Fruit fly (Drosophila melanogaster) whole organism, embryonic: ENCODE results near the gene Snx3.
A peak's percentile ranks its signal among the peaks of the same experiment; 100 is the strongest.

ENCODE experiments used
- Blimp-1 ChIP-seq: fragments of 200-800 bp; sonication (Bioruptor generic); optimal IDR thresholded peaks from 3 replicates; lab custom pipeline; 2018; ENCODE audit warnings: missing biosample characterization, missing genetic modification characterization, mild to moderate bottlenecking, moderate library complexity, missing genetic modification reagents
- CG10462 ChIP-seq: fragments of 200-800 bp; sonication (Bioruptor generic); optimal IDR thresholded peaks from 2 replicates; lab custom pipeline; 2016; ENCODE audit warnings: missing biosample characterization, missing genetic modification characterization
- CG10959 ChIP-seq: fragments of 200-800 bp; sonication (Bioruptor generic); IDR thresholded peaks from 2 replicates; pipeline ENCODE4 v1.3.6; 2022; ENCODE audit warnings: missing biosample characterization, missing genetic modification characterization
- CG12744 ChIP-seq: fragments of 200-800 bp; sonication (Bioruptor generic); optimal IDR thresholded peaks from 2 replicates; lab custom pipeline; 2016; ENCODE audit warnings: missing biosample characterization, missing genetic modification characterization
- CG13287 ChIP-seq: fragments of 200-800 bp; sonication (Bioruptor generic); IDR thresholded peaks from 2 replicates; pipeline ENCODE4 v1.3.6; 2022; ENCODE audit warnings: missing biosample characterization, missing genetic modification characterization; ENCODE audit not compliant: partially characterized antibody
- CG14441 ChIP-seq: fragments of 200-800 bp; sonication (Bioruptor generic); IDR thresholded peaks from 2 replicates; pipeline ENCODE4 v1.3.6; 2022; ENCODE audit warnings: missing biosample characterization, missing genetic modification characterization
- CG16779 ChIP-seq: fragments of 200-800 bp; sonication (Bioruptor generic); IDR thresholded peaks from 2 replicates; pipeline ENCODE4 v1.3.6; 2022; ENCODE audit warnings: missing biosample characterization, missing genetic modification characterization
- CG16813 ChIP-seq: fragments of 200-800 bp; sonication (Bioruptor generic); IDR thresholded peaks from 3 replicates; pipeline ENCODE4 v1.3.6; 2022; ENCODE audit warnings: missing biosample characterization, missing genetic modification characterization; ENCODE audit not compliant: partially characterized antibody
- CG17328 ChIP-seq: fragments of 200-800 bp; sonication (Bioruptor generic); IDR thresholded peaks from 2 replicates; pipeline ENCODE4 v1.3.6; 2022; ENCODE audit warnings: missing biosample characterization, missing genetic modification characterization
- CG17359 ChIP-seq: fragments of 200-800 bp; sonication (Bioruptor generic); optimal IDR thresholded peaks from 3 replicates; lab custom pipeline; 2018; ENCODE audit warnings: missing biosample characterization, mild to moderate bottlenecking, missing genetic modification characterization, moderate library complexity
- CG2712 ChIP-seq: fragments of 200-800 bp; optimal IDR thresholded peaks from 3 replicates; lab custom pipeline; 2019; ENCODE audit warnings: missing biosample characterization, mild to moderate bottlenecking, missing genetic modification characterization, moderate library complexity
- CG30020 ChIP-seq: fragments of 200-800 bp; optimal IDR thresholded peaks from 2 replicates; lab custom pipeline; 2019; ENCODE audit warnings: missing biosample characterization, mild to moderate bottlenecking, missing genetic modification characterization, moderate library complexity
- CG32772 ChIP-seq: fragments of 200-800 bp; sonication (Bioruptor generic); IDR thresholded peaks from 2 replicates; pipeline ENCODE4 v1.3.6; 2022; ENCODE audit warnings: missing biosample characterization, missing genetic modification characterization
- CG3281 ChIP-seq: fragments of 200-800 bp; sonication (Bioruptor generic); optimal IDR thresholded peaks from 3 replicates; lab custom pipeline; 2017; ENCODE audit warnings: missing biosample characterization, mild to moderate bottlenecking, missing genetic modification characterization
- CG33557 ChIP-seq: fragments of 200-800 bp; sonication (Bioruptor generic); optimal IDR thresholded peaks from 2 replicates; lab custom pipeline; 2019; ENCODE audit warnings: missing biosample characterization, mild to moderate bottlenecking, missing genetic modification characterization, moderate library complexity
- CG3847 ChIP-seq: fragments of 200-800 bp; sonication (Bioruptor generic); IDR thresholded peaks from 2 replicates; pipeline ENCODE4 v1.3.6; 2022; ENCODE audit warnings: missing biosample characterization, missing genetic modification characterization
- CG4424 ChIP-seq: fragments of 200-800 bp; sonication (Bioruptor generic); optimal IDR thresholded peaks from 3 replicates; lab custom pipeline; 2016; ENCODE audit warnings: missing biosample characterization, missing genetic modification characterization
- CG7372 ChIP-seq: fragments of 200-800 bp; sonication (Bioruptor generic); IDR thresholded peaks from 2 replicates; pipeline ENCODE4 v1.3.6; 2022; ENCODE audit warnings: missing biosample characterization, missing genetic modification characterization
- CG8281 ChIP-seq: fragments of 200-800 bp; sonication (Bioruptor generic); optimal IDR thresholded peaks from 2 replicates; lab custom pipeline; 2018; ENCODE audit warnings: missing biosample characterization, mild to moderate bottlenecking, missing genetic modification characterization, moderate library complexity
- CG9609 ChIP-seq: fragments of 200-800 bp; sonication (Bioruptor generic); optimal IDR thresholded peaks from 3 replicates; lab custom pipeline; 2016; ENCODE audit warnings: missing biosample characterization, missing genetic modification characterization
- Elba2 ChIP-seq: fragments of 200-800 bp; sonication (Bioruptor generic); optimal IDR thresholded peaks from 3 replicates; lab custom pipeline; 2016; ENCODE audit warnings: missing biosample characterization, missing genetic modification characterization
- Ets65A ChIP-seq: fragments of 200-800 bp; sonication (Bioruptor generic); peaks from one replicate; lab custom pipeline; 2016; ENCODE audit warnings: missing biosample characterization, missing genetic modification characterization
- Gsc ChIP-seq: fragments of 200-800 bp; sonication (Bioruptor generic); IDR thresholded peaks from 2 replicates; pipeline ENCODE4 v1.3.6; 2022; ENCODE audit warnings: missing biosample characterization, missing genetic modification characterization
- Gug ChIP-seq: fragments of 200-800 bp; sonication (Bioruptor generic); IDR thresholded peaks from 4 replicates; pipeline ENCODE4 v1.3.6; 2022; ENCODE audit warnings: missing biosample characterization, missing genetic modification characterization
- H2.0 ChIP-seq: fragments of 200-800 bp; sonication (Bioruptor generic); IDR thresholded peaks from 2 replicates; pipeline ENCODE4 v1.3.6; 2022; ENCODE audit warnings: missing biosample characterization, missing genetic modification characterization
- Lpt ChIP-seq: fragments of >200 bp; optimal IDR thresholded peaks from 2 replicates; lab custom pipeline; 2018; ENCODE audit warnings: missing biosample characterization, missing genetic modification characterization
- MTF-1 ChIP-seq: fragments of 200-800 bp; sonication (Bioruptor generic); optimal IDR thresholded peaks from 2 replicates; lab custom pipeline; 2018; ENCODE audit warnings: missing biosample characterization, mild to moderate bottlenecking, missing genetic modification characterization, borderline replicate concordance
- Myb ChIP-seq: fragments of 200-800 bp; sonication (Bioruptor generic); optimal IDR thresholded peaks from 2 replicates; lab custom pipeline; 2016; ENCODE audit warnings: missing biosample characterization, missing genetic modification characterization
- Ptx1 ChIP-seq: fragments of 200-800 bp; sonication (Bioruptor generic); IDR thresholded peaks from 2 replicates; pipeline ENCODE4 v1.3.6; 2022; ENCODE audit warnings: missing biosample characterization, missing genetic modification characterization
- Scr ChIP-seq: fragments of 200-800 bp; sonication (Bioruptor generic); IDR thresholded peaks from 2 replicates; pipeline ENCODE4 v1.3.6; 2022; ENCODE audit warnings: missing biosample characterization, missing genetic modification characterization; ENCODE audit not compliant: partially characterized antibody
- Xrp1 ChIP-seq: fragments of 200-800 bp; sonication (Bioruptor generic); IDR thresholded peaks from 2 replicates; pipeline ENCODE4 v1.3.6; 2022; ENCODE audit warnings: missing biosample characterization, missing genetic modification characterization
- ase ChIP-seq: fragments of 200-800 bp; sonication (Bioruptor generic); IDR thresholded peaks from 3 replicates; pipeline ENCODE4 v1.3.6; 2022; ENCODE audit warnings: missing biosample characterization, missing genetic modification characterization
- ato ChIP-seq: fragments of 200-800 bp; sonication (Bioruptor generic); IDR thresholded peaks from 2 replicates; pipeline ENCODE4 v1.3.6; 2022; ENCODE audit warnings: missing biosample characterization, missing genetic modification characterization; ENCODE audit not compliant: partially characterized antibody
- bcd ChIP-seq: fragments of 200-800 bp; sonication (Bioruptor generic); optimal IDR thresholded peaks from 2 replicates; lab custom pipeline; 2017; ENCODE audit warnings: missing biosample characterization, mild to moderate bottlenecking, missing genetic modification characterization
- chinmo ChIP-seq: fragments of 200-800 bp; sonication (Bioruptor generic); IDR thresholded peaks from 4 replicates; pipeline ENCODE4 v1.3.6; 2022; ENCODE audit warnings: missing biosample characterization, missing genetic modification characterization; ENCODE audit not compliant: partially characterized antibody
- chm ChIP-seq: fragments of 200-800 bp; sonication (Bioruptor generic); IDR thresholded peaks from 2 replicates; pipeline ENCODE4 v1.3.6; 2022; ENCODE audit warnings: missing biosample characterization, missing genetic modification characterization
- emc ChIP-seq: fragments of 200-800 bp; sonication (Bioruptor generic); optimal IDR thresholded peaks from 2 replicates; lab custom pipeline; 2016; ENCODE audit warnings: missing biosample characterization, missing genetic modification characterization
- exex ChIP-seq: fragments of 200-800 bp; sonication (Bioruptor generic); optimal IDR thresholded peaks from 4 replicates; lab custom pipeline; 2018; ENCODE audit warnings: missing biosample characterization, mild to moderate bottlenecking, missing genetic modification characterization, moderate library complexity
- eyg ChIP-seq: fragments of 200-800 bp; sonication (Bioruptor generic); optimal IDR thresholded peaks from 3 replicates; lab custom pipeline; 2016; ENCODE audit warnings: missing biosample characterization, missing genetic modification characterization
- ftz-f1 ChIP-seq: fragments of 200-800 bp; sonication (Bioruptor generic); optimal IDR thresholded peaks from 2 replicates; lab custom pipeline; 2016; ENCODE audit warnings: missing biosample characterization, missing genetic modification characterization
- h ChIP-seq: fragments of >200 bp; optimal IDR thresholded peaks from 2 replicates; lab custom pipeline; 2017
- kni ChIP-seq: fragments of 200-800 bp; sonication (Bioruptor generic); optimal IDR thresholded peaks from 3 replicates; lab custom pipeline; 2017; ENCODE audit warnings: mild to moderate bottlenecking, missing biosample characterization, missing genetic modification reagents, missing genetic modification characterization
- lbe ChIP-seq: fragments of 200-800 bp; sonication (Bioruptor generic); optimal IDR thresholded peaks from 2 replicates; lab custom pipeline; 2016; ENCODE audit warnings: missing biosample characterization, mild to moderate bottlenecking, missing genetic modification characterization
- luna ChIP-seq: fragments of 200-800 bp; sonication (Bioruptor generic); optimal IDR thresholded peaks from 2 replicates; lab custom pipeline; 2016; ENCODE audit warnings: missing biosample characterization, missing genetic modification characterization
- nmo ChIP-seq: fragments of 200-800 bp; sonication (Bioruptor generic); optimal IDR thresholded peaks from 2 replicates; lab custom pipeline; 2018; ENCODE audit warnings: missing biosample characterization, mild to moderate bottlenecking, missing genetic modification characterization, moderate library complexity
- pb ChIP-seq: fragments of 200-800 bp; sonication (Bioruptor generic); optimal IDR thresholded peaks from 3 replicates; lab custom pipeline; 2016; ENCODE audit warnings: missing biosample characterization, missing genetic modification characterization
- peb ChIP-seq: fragments of 200-800 bp; sonication (Bioruptor generic); IDR thresholded peaks from 2 replicates; pipeline ENCODE4 v1.3.6; 2022; ENCODE audit warnings: missing biosample characterization, missing genetic modification characterization
- pita ChIP-seq: fragments of 200-800 bp; sonication (Bioruptor generic); optimal IDR thresholded peaks from 2 replicates; lab custom pipeline; 2017; ENCODE audit warnings: missing biosample characterization, mild to moderate bottlenecking, missing genetic modification characterization
- rib ChIP-seq: fragments of 200-800 bp; sonication (Bioruptor generic); IDR thresholded peaks from 2 replicates; pipeline ENCODE4 v1.3.6; 2022; ENCODE audit warnings: missing biosample characterization, missing genetic modification characterization
- sima ChIP-seq: fragments of 200-800 bp; sonication (Bioruptor generic); optimal IDR thresholded peaks from 2 replicates; lab custom pipeline; 2016; ENCODE audit warnings: missing biosample characterization, missing genetic modification characterization
- sob ChIP-seq: fragments of 200-800 bp; sonication (Bioruptor generic); IDR thresholded peaks from 2 replicates; pipeline ENCODE4 v1.3.6; 2022; ENCODE audit warnings: missing biosample characterization, missing genetic modification characterization
- stc ChIP-seq: fragments of 200-800 bp; sonication (Bioruptor generic); IDR thresholded peaks from 2 replicates; pipeline ENCODE4 v1.3.6; 2022; ENCODE audit warnings: missing biosample characterization, missing genetic modification characterization
- yki ChIP-seq: fragments of >200 bp; optimal IDR thresholded peaks from 3 replicates; lab custom pipeline; 2018
- zen ChIP-seq: fragments of 200-800 bp; sonication (Bioruptor generic); optimal IDR thresholded peaks from 3 replicates; lab custom pipeline; 2018; ENCODE audit warnings: missing biosample characterization, mild to moderate bottlenecking, missing genetic modification characterization, moderate library complexity

Snx3 gene

DNA sequence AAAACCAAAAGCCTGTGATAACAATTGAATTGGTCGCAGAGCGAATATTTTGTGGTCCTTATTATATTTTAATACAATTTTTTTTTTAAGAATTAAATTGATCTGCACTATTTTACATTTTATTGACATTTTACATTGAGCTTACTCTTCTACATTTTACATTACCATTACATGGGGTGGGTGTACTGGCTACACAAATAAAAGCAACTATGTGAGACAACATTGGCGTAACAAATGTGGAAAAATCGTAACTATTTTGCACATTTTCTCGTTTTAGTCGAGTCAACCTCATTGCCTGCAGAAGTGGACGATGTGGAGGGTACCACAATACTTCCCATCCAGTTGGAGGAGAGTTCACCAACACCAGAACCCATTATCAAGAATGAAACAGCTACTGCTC, 22.7 kb downstream of the Snx3 start (continued):
- TF ChIP-seq CG30020 (tag; lab: Kevin White, UChicago) = no peak
- no peak for TF ChIP-seq Xrp1 (GFP tag; lab: Robert Waterston, UW)
- no peak for TF ChIP-seq exex (tag; lab: Kevin White, UChicago)
- no peak for TF ChIP-seq chinmo (GFP tag; lab: Robert Waterston, UW)
- peak; percentile 22 for TF ChIP-seq CG17359 (tag; lab: Kevin White, UChicago)
- peak; percentile 71 for TF ChIP-seq pita (GFP tag; lab: Kevin White, UChicago)
- no peak for TF ChIP-seq yki (lab: Kevin White, UChicago)
- no peak for TF ChIP-seq Gug (GFP tag; lab: Robert Waterston, UW)
- TF ChIP-seq CG8281 (tag; lab: Kevin White, UChicago) = no peak
- TF ChIP-seq CG16813 (GFP tag; lab: Robert Waterston, UW) = peak; percentile 66
- no peak for TF ChIP-seq chm (GFP tag; lab: Robert Waterston, UW)
- TF ChIP-seq CG12744 = no peak
- TF ChIP-seq pb (GFP tag; lab: Kevin White, UChicago) = no peak
- TF ChIP-seq CG9609 (GFP tag; lab: Kevin White, UChicago) = no peak
- no peak for TF ChIP-seq kni
- no peak for TF ChIP-seq stc (GFP tag; lab: Robert Waterston, UW)
- TF ChIP-seq CG3847 (GFP tag; lab: Robert Waterston, UW) = 0 out of 2 replicates have a peak, but pooled peaks have one; percentile 19
- no peak for TF ChIP-seq Gsc (GFP tag; lab: Robert Waterston, UW)
- TF ChIP-seq CG13287 (GFP tag; lab: Robert Waterston, UW) = no peak
- peak; percentile 16; the same call in 1 of the 2 replicates for TF ChIP-seq Scr (GFP tag; lab: Robert Waterston, UW)
- no peak for TF ChIP-seq ase (GFP tag; lab: Robert Waterston, UW)
- no peak for TF ChIP-seq luna (GFP tag; lab: Kevin White, UChicago)
- TF ChIP-seq MTF-1 = no peak
- no peak for TF ChIP-seq sima (GFP tag; lab: Kevin White, UChicago)
- no peak for TF ChIP-seq CG10462
- no peak for TF ChIP-seq bcd
- TF ChIP-seq CG14441 = no peak
- TF ChIP-seq CG17328 (GFP tag; lab: Robert Waterston, UW) = no peak
- TF ChIP-seq peb (GFP tag; lab: Robert Waterston, UW) = no peak
- no peak for TF ChIP-seq Myb (GFP tag; lab: Kevin White, UChicago)
- TF ChIP-seq CG16779 (GFP tag; lab: Robert Waterston, UW) = no peak
- TF ChIP-seq ftz-f1 (GFP tag; lab: Kevin White, UChicago) = no peak
- TF ChIP-seq Ptx1 (GFP tag; lab: Robert Waterston, UW) = no peak
- no peak for TF ChIP-seq Blimp-1
- TF ChIP-seq Elba2 = no peak
- TF ChIP-seq CG2712 (tag; lab: Kevin White, UChicago) = peak; percentile 18
- no peak for TF ChIP-seq rib (GFP tag; lab: Robert Waterston, UW)
- TF ChIP-seq ato (GFP tag; lab: Robert Waterston, UW) = no peak
- no peak for TF ChIP-seq lbe (GFP tag; lab: Kevin White, UChicago)
- no peak for TF ChIP-seq sob
- TF ChIP-seq CG10959 (GFP tag; lab: Robert Waterston, UW) = no peak
- no peak for TF ChIP-seq CG32772 (GFP tag; lab: Robert Waterston, UW)
- no peak for TF ChIP-seq CG3281 (GFP tag; lab: Kevin White, UChicago)
- TF ChIP-seq h (lab: Kevin White, UChicago) = no peak
- TF ChIP-seq Lpt (GFP tag; lab: Kevin White, UChicago) = no peak
- no peak for TF ChIP-seq nmo (GFP tag; lab: Kevin White, UChicago)
- TF ChIP-seq CG7372 (GFP tag; lab: Robert Waterston, UW) = no peak
- peak; percentile 2 for TF ChIP-seq zen
- no peak for TF ChIP-seq Ets65A (GFP tag; lab: Kevin White, UChicago)
- no peak for TF ChIP-seq CG33557 (GFP tag; lab: Kevin White, UChicago)
- no peak for TF ChIP-seq eyg (GFP tag; lab: Kevin White, UChicago)
- TF ChIP-seq emc (GFP tag; lab: Kevin White, UChicago) = no peak
- no peak for TF ChIP-seq H2.0
- no peak for TF ChIP-seq CG4424 (GFP tag; lab: Kevin White, UChicago)
